Fruit fly (Drosophila melanogaster) whole organism, embryonic: Measurements from ENCODE around the gene CG1233.
A peak's percentile ranks its signal among the peaks of the same experiment; 100 is the strongest.

Experiments used
- ATbp ChIP-seq: fragments of 200-800 bp; sonication (Bioruptor generic); optimal IDR thresholded peaks from 2 replicates; lab custom pipeline; 2017; ENCODE audit warnings: missing biosample characterization, mild to moderate bottlenecking, missing genetic modification characterization, missing genetic modification reagents
- Atf-2 ChIP-seq: fragments of 200-800 bp; sonication (Bioruptor generic); optimal IDR thresholded peaks from 2 replicates; lab custom pipeline; 2016; ENCODE audit warnings: missing biosample characterization, missing genetic modification characterization
- Atf6 ChIP-seq: fragments of 200-800 bp; sonication (Bioruptor generic); IDR thresholded peaks from 2 replicates; pipeline ENCODE4 v1.3.6; 2022; ENCODE audit warnings: missing biosample characterization, missing genetic modification characterization
- Bteb2 ChIP-seq: fragments of 200-800 bp; sonication (Bioruptor generic); optimal IDR thresholded peaks from 2 replicates; lab custom pipeline; 2016; ENCODE audit warnings: missing biosample characterization, missing genetic modification characterization
- CG18764 ChIP-seq: fragments of 200-800 bp; sonication (Bioruptor generic); optimal IDR thresholded peaks from 3 replicates; lab custom pipeline; 2016; ENCODE audit warnings: missing biosample characterization, missing genetic modification characterization
- CG2875 ChIP-seq: fragments of 200-800 bp; sonication (Bioruptor generic); optimal IDR thresholded peaks from 2 replicates; lab custom pipeline; 2017; ENCODE audit warnings: missing biosample characterization, mild to moderate bottlenecking, missing genetic modification characterization, missing genetic modification reagents
- CG2889 ChIP-seq: fragments of 200-800 bp; sonication (Bioruptor generic); IDR thresholded peaks from 3 replicates; pipeline ENCODE4 v1.3.6; 2022; ENCODE audit warnings: missing biosample characterization, missing genetic modification characterization
- CG30403 ChIP-seq: fragments of 200-800 bp; sonication (Bioruptor generic); optimal IDR thresholded peaks from 3 replicates; lab custom pipeline; 2016; ENCODE audit warnings: missing biosample characterization, missing genetic modification characterization
- CG32772 ChIP-seq: fragments of 200-800 bp; sonication (Bioruptor generic); IDR thresholded peaks from 2 replicates; pipeline ENCODE4 v1.3.6; 2022; ENCODE audit warnings: missing biosample characterization, missing genetic modification characterization
- CG34376 ChIP-seq: fragments of 200-800 bp; sonication (Bioruptor generic); optimal IDR thresholded peaks from 2 replicates; lab custom pipeline; 2018; ENCODE audit warnings: missing biosample characterization, mild to moderate bottlenecking, missing genetic modification characterization
- CG3995 ChIP-seq: fragments of 200-800 bp; sonication (Bioruptor generic); optimal IDR thresholded peaks from 3 replicates; lab custom pipeline; 2016; ENCODE audit warnings: missing biosample characterization, missing genetic modification characterization
- CG6854 ChIP-seq: fragments of 200-800 bp; sonication (Bioruptor generic); optimal IDR thresholded peaks from 3 replicates; lab custom pipeline; 2017; ENCODE audit warnings: missing biosample characterization, mild to moderate bottlenecking, missing genetic modification characterization
- CG8089 ChIP-seq: fragments of 200-800 bp; sonication (Bioruptor generic); optimal IDR thresholded peaks from 3 replicates; lab custom pipeline; 2016; ENCODE audit warnings: missing biosample characterization, missing genetic modification characterization
- CG9817 ChIP-seq: fragments of 200-800 bp; sonication (Bioruptor generic); optimal IDR thresholded peaks from 2 replicates; lab custom pipeline; 2018; ENCODE audit warnings: missing biosample characterization, mild to moderate bottlenecking, missing genetic modification characterization, moderate library complexity
- Camta ChIP-seq: fragments of 200-800 bp; sonication (Bioruptor generic); optimal IDR thresholded peaks from 2 replicates; lab custom pipeline; 2016; ENCODE audit warnings: missing biosample characterization, missing genetic modification characterization
- Doc2 ChIP-seq: fragments of 200-800 bp; sonication (Bioruptor generic); IDR thresholded peaks from 2 replicates; pipeline ENCODE4 v1.3.6; 2022; ENCODE audit warnings: missing biosample characterization, missing genetic modification characterization
- Gsc ChIP-seq: fragments of 200-800 bp; sonication (Bioruptor generic); IDR thresholded peaks from 2 replicates; pipeline ENCODE4 v1.3.6; 2022; ENCODE audit warnings: missing biosample characterization, missing genetic modification characterization
- Gug ChIP-seq: fragments of 200-800 bp; sonication (Bioruptor generic); IDR thresholded peaks from 4 replicates; pipeline ENCODE4 v1.3.6; 2022; ENCODE audit warnings: missing biosample characterization, missing genetic modification characterization
- HHEX ChIP-seq: fragments of 200-800 bp; sonication (Bioruptor generic); optimal IDR thresholded peaks from 3 replicates; lab custom pipeline; 2017; ENCODE audit warnings: missing biosample characterization, mild to moderate bottlenecking, missing genetic modification characterization, missing genetic modification reagents
- Hr3 ChIP-seq: fragments of 200-800 bp; sonication (Bioruptor generic); optimal IDR thresholded peaks from 3 replicates; lab custom pipeline; 2016; ENCODE audit warnings: missing biosample characterization, missing genetic modification characterization
- Hr78 ChIP-seq, 2 experiments: fragments of 200-800 bp in 1 of 2; fragments of >200 bp in 1 of 2; sonication (Bioruptor generic) in 1 of 2; optimal IDR thresholded peaks; 2 replicates each; lab custom pipeline; 2017 to 2019; ENCODE audit warnings: missing biosample characterization in 2 of 2, missing genetic modification characterization in 2 of 2, mild to moderate bottlenecking in 1 of 2, moderate library complexity in 1 of 2
- MBD-R2 ChIP-seq: fragments of 200-800 bp; sonication (Bioruptor generic); IDR thresholded peaks from 2 replicates; pipeline ENCODE4 v1.3.6; 2022; ENCODE audit warnings: missing biosample characterization, missing genetic modification characterization
- Optix ChIP-seq: fragments of 200-800 bp; sonication (Bioruptor generic); IDR thresholded peaks from 3 replicates; pipeline ENCODE4 v1.3.6; 2022; ENCODE audit warnings: missing biosample characterization, missing genetic modification characterization
- PHDP ChIP-seq: fragments of 200-800 bp; sonication (Bioruptor generic); optimal IDR thresholded peaks from 3 replicates; lab custom pipeline; 2018; ENCODE audit warnings: missing biosample characterization, mild to moderate bottlenecking, missing genetic modification characterization, moderate library complexity
- Poxn ChIP-seq: fragments of 200-800 bp; sonication (Bioruptor generic); IDR thresholded peaks from 2 replicates; pipeline ENCODE4 v1.3.6; 2022; ENCODE audit warnings: missing biosample characterization, missing genetic modification characterization
- Spps ChIP-seq: fragments of 200-800 bp; sonication (Bioruptor generic); optimal IDR thresholded peaks from 2 replicates; lab custom pipeline; 2018; ENCODE audit warnings: missing biosample characterization, mild to moderate bottlenecking, missing genetic modification characterization
- Xrp1 ChIP-seq: fragments of 200-800 bp; sonication (Bioruptor generic); IDR thresholded peaks from 2 replicates; pipeline ENCODE4 v1.3.6; 2022; ENCODE audit warnings: missing biosample characterization, missing genetic modification characterization
- bsh ChIP-seq, 2 experiments: fragments of 200-800 bp; sonication (Bioruptor generic); optimal IDR thresholded peaks; 2 replicates each; lab custom pipeline; 2017 to 2018; ENCODE audit warnings: mild to moderate bottlenecking in 2 of 2, missing biosample characterization in 2 of 2, missing genetic modification characterization in 2 of 2, moderate library complexity in 1 of 2
- chinmo ChIP-seq: fragments of 200-800 bp; sonication (Bioruptor generic); IDR thresholded peaks from 4 replicates; pipeline ENCODE4 v1.3.6; 2022; ENCODE audit warnings: missing biosample characterization, missing genetic modification characterization; ENCODE audit not compliant: partially characterized antibody
- chn ChIP-seq: fragments of 200-800 bp; sonication (Bioruptor generic); optimal IDR thresholded peaks from 2 replicates; lab custom pipeline; 2016; ENCODE audit warnings: missing biosample characterization, missing genetic modification characterization
- crc ChIP-seq: fragments of 200-800 bp; sonication (Bioruptor generic); optimal IDR thresholded peaks from 2 replicates; lab custom pipeline; 2016; ENCODE audit warnings: missing biosample characterization, missing genetic modification characterization
- dysf ChIP-seq: fragments of 200-800 bp; sonication (Bioruptor generic); IDR thresholded peaks from 3 replicates; pipeline ENCODE4 v1.3.6; 2022; ENCODE audit warnings: missing biosample characterization, missing genetic modification characterization
- en ChIP-seq: fragments of 200-800 bp; sonication (Bioruptor generic); optimal IDR thresholded peaks from 2 replicates; lab custom pipeline; 2016; ENCODE audit warnings: missing biosample characterization, missing genetic modification characterization
- exex ChIP-seq: fragments of 200-800 bp; sonication (Bioruptor generic); optimal IDR thresholded peaks from 4 replicates; lab custom pipeline; 2018; ENCODE audit warnings: missing biosample characterization, mild to moderate bottlenecking, missing genetic modification characterization, moderate library complexity
- ftz-f1 ChIP-seq: fragments of 200-800 bp; sonication (Bioruptor generic); optimal IDR thresholded peaks from 2 replicates; lab custom pipeline; 2016; ENCODE audit warnings: missing biosample characterization, missing genetic modification characterization
- fu2 ChIP-seq: fragments of 200-800 bp; sonication (Bioruptor generic); optimal IDR thresholded peaks from 2 replicates; lab custom pipeline; 2016; ENCODE audit warnings: missing biosample characterization, missing genetic modification characterization
- hb ChIP-seq: fragments of 200-800 bp; sonication (Bioruptor generic); IDR thresholded peaks from 3 replicates; pipeline ENCODE4 v1.3.6; 2022; ENCODE audit warnings: missing biosample characterization, missing genetic modification characterization; ENCODE audit not compliant: partially characterized antibody
- ind ChIP-seq: fragments of 200-800 bp; sonication (Bioruptor generic); optimal IDR thresholded peaks from 3 replicates; lab custom pipeline; 2016; ENCODE audit warnings: missing biosample characterization, missing genetic modification characterization
- jigr1 ChIP-seq: fragments of 200-800 bp; sonication (Bioruptor generic); IDR thresholded peaks from 3 replicates; pipeline ENCODE4 v1.3.6; 2022; ENCODE audit warnings: missing biosample characterization, missing genetic modification characterization
- kah ChIP-seq: fragments of 200-800 bp; sonication (Bioruptor generic); optimal IDR thresholded peaks from 2 replicates; lab custom pipeline; 2018; ENCODE audit warnings: missing biosample characterization, mild to moderate bottlenecking, missing genetic modification characterization
- ken ChIP-seq: fragments of 200-800 bp; sonication (Bioruptor generic); IDR thresholded peaks from 3 replicates; pipeline ENCODE4 v1.3.6; 2022; ENCODE audit warnings: missing biosample characterization, missing genetic modification characterization
- lola ChIP-seq, 3 experiments: fragments of >200 bp in 2 of 3; fragments of 200-800 bp in 1 of 3; sonication (Bioruptor generic) in 1 of 3; optimal IDR thresholded peaks; 2 replicates each; lab custom pipeline; 2017 to 2019; ENCODE audit warnings: missing biosample characterization in 3 of 3, missing genetic modification characterization in 3 of 3, mild to moderate bottlenecking in 1 of 3, moderate library complexity in 1 of 3
- nerfin-2 ChIP-seq: fragments of 200-800 bp; sonication (Bioruptor generic); IDR thresholded peaks from 2 replicates; pipeline ENCODE4 v1.3.6; 2022; ENCODE audit warnings: missing biosample characterization, missing genetic modification characterization; ENCODE audit not compliant: partially characterized antibody
- pb ChIP-seq: fragments of 200-800 bp; sonication (Bioruptor generic); optimal IDR thresholded peaks from 3 replicates; lab custom pipeline; 2016; ENCODE audit warnings: missing biosample characterization, missing genetic modification characterization
- psq ChIP-seq: fragments of 200-800 bp; sonication (Bioruptor generic); optimal IDR thresholded peaks from 2 replicates; lab custom pipeline; 2017; ENCODE audit warnings: missing biosample characterization, missing genetic modification characterization
- pum ChIP-seq: fragments of 200-800 bp; sonication (Bioruptor generic); optimal IDR thresholded peaks from 2 replicates; lab custom pipeline; 2016; ENCODE audit warnings: missing biosample characterization, missing genetic modification characterization
- salm ChIP-seq: fragments of 200-800 bp; sonication (Bioruptor generic); optimal IDR thresholded peaks from 2 replicates; lab custom pipeline; 2018; ENCODE audit warnings: missing biosample characterization, mild to moderate bottlenecking, missing genetic modification characterization
- unpg ChIP-seq: fragments of 200-800 bp; sonication (Bioruptor generic); optimal IDR thresholded peaks from 3 replicates; lab custom pipeline; 2018; ENCODE audit warnings: missing biosample characterization, mild to moderate bottlenecking, missing genetic modification characterization, moderate library complexity

Gene CG1233

DNA sequence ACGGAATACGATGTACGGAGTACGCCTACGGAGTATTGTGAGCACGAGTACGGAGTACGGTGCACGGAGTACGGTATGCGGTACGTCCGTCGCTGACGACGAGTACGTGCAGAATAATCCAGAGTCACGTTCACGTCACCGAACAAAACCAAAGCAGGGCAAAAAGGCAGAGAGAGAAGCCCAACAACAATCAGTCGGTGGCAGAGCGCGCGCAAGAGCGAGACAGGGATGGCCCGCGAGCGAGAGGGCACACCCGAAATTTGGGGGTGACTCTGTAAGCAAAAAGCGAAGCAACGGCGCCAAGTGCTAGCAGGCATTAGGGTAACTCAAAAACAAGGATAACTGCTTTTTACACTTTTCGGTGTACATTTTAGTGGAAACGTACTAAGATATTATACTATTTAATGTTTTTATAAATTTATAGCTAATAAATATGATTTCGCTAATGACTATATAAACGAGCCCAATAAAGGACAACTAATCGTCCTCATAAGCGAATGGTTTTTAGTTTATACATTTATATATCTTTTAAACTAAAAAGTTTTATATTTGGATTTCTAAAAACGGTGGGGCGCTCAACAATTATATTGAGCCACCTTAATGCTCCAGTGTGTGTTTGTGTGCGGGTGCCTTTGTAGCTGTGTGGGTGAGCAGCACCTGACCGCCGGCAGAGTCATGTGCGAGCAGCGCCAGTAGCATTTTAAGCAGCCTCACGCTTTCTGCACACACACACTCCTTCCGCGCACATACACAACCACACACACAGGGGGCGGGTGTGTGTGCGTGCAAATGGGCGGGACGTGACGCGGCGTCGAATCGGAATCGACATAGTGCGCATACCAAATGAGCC lies 16.2 kb downstream of the CG1233 start (continued):
- TF ChIP-seq bsh (GFP tag; optimal IDR thresholded peaks at IDR 0.05; lab: Kevin White, UChicago), result peak in 1 of 2 experiments; percentile 94
- TF ChIP-seq kah, result peak; percentile 79
- TF ChIP-seq CG30403 (GFP tag; lab: Kevin White, UChicago), result peak; percentile 90
- TF ChIP-seq CG2889 (GFP tag; lab: Robert Waterston, UW), result peak; percentile 74
- TF ChIP-seq HHEX (GFP tag; lab: Kevin White, UChicago), result peak; percentile 93
- peak; percentile 88 for TF ChIP-seq Xrp1
- TF ChIP-seq Optix (GFP tag; lab: Robert Waterston, UW), result no peak
- peak; percentile 57 for TF ChIP-seq psq (GFP tag; lab: Kevin White, UChicago)
- TF ChIP-seq Poxn (GFP tag; lab: Robert Waterston, UW), result peak; percentile 21; the same call in 1 of the 2 replicates
- peak; percentile 94 for TF ChIP-seq CG34376
- peak; percentile 65; the same call in 2 of the 3 replicates for TF ChIP-seq ken (GFP tag; lab: Robert Waterston, UW)
- peak; percentile 85 for TF ChIP-seq CG2875 (GFP tag; lab: Kevin White, UChicago)
- peak; percentile 24 for TF ChIP-seq Bteb2 (GFP tag; lab: Kevin White, UChicago)
- TF ChIP-seq unpg, result peak; percentile 95
- peak; percentile 87 for TF ChIP-seq CG9817 (tag; lab: Kevin White, UChicago)
- TF ChIP-seq CG18764 (GFP tag; lab: Kevin White, UChicago), result peak; percentile 75
- TF ChIP-seq CG6854 (GFP tag; lab: Kevin White, UChicago), result peak; percentile 91
- TF ChIP-seq MBD-R2, result peak; percentile 48; the same call in 1 of the 2 replicates
- TF ChIP-seq CG8089 (GFP tag; lab: Kevin White, UChicago), result no peak
- peak; percentile 74 for TF ChIP-seq Atf6 (GFP tag; lab: Robert Waterston, UW)
- TF ChIP-seq PHDP (tag; lab: Kevin White, UChicago), result peak; percentile 96
- no peak for TF ChIP-seq en
- TF ChIP-seq dysf (GFP tag; lab: Robert Waterston, UW), result peak; percentile 90
- peak in 1 of 3 experiments; percentile 95 for TF ChIP-seq lola (GFP tag; optimal IDR thresholded peaks at IDR 0.05; lab: Kevin White, UChicago)
- peak; percentile 84 for TF ChIP-seq Hr3 (GFP tag; lab: Kevin White, UChicago)
- peak; percentile 42 for TF ChIP-seq CG3995 (GFP tag; lab: Kevin White, UChicago)
- TF ChIP-seq Spps (tag; lab: Kevin White, UChicago), result peak; percentile 86
- TF ChIP-seq Atf-2 (GFP tag; lab: Kevin White, UChicago), result no peak
- no peak for TF ChIP-seq crc (GFP tag; lab: Kevin White, UChicago)
- TF ChIP-seq fu2, result no peak
- TF ChIP-seq hb (GFP tag; lab: Robert Waterston, UW), result no peak
- TF ChIP-seq ATbp (GFP tag; lab: Kevin White, UChicago), result peak; percentile 90
- no peak for TF ChIP-seq Doc2 (GFP tag; lab: Robert Waterston, UW)
- peak; percentile 43; the same call in 1 of the 4 replicates for TF ChIP-seq Gug (GFP tag; lab: Robert Waterston, UW)
- 0 out of 2 replicates have a peak, but pooled peaks have one; percentile 47 for TF ChIP-seq nerfin-2 (GFP tag; lab: Robert Waterston, UW)
- no peak for TF ChIP-seq pum (GFP tag; lab: Kevin White, UChicago)
- peak; percentile 86 for TF ChIP-seq salm (tag; lab: Kevin White, UChicago)
- peak; percentile 60 for TF ChIP-seq CG32772
- peak in 1 of 2 experiments; percentile 75 for TF ChIP-seq Hr78 (GFP tag; optimal IDR thresholded peaks at IDR 0.05; lab: Kevin White, UChicago)
- TF ChIP-seq Camta (GFP tag; lab: Kevin White, UChicago), result no peak
- TF ChIP-seq exex (tag; lab: Kevin White, UChicago), result peak; percentile 74
- TF ChIP-seq Gsc (GFP tag; lab: Robert Waterston, UW), result no peak
- no peak for TF ChIP-seq chn
- TF ChIP-seq ind (GFP tag; lab: Kevin White, UChicago), result peak; percentile 79
- TF ChIP-seq ftz-f1, result no peak
- TF ChIP-seq jigr1 (GFP tag; lab: Robert Waterston, UW), result no peak
- no peak for TF ChIP-seq chinmo (GFP tag; lab: Robert Waterston, UW)
- TF ChIP-seq pb, result no peak
